Fruit fly (Drosophila melanogaster): ENCODE data around the gene Oat.

The Oat gene

dm6 chr3L:19642448-19643020, 7.1 kb downstream of the Oat start, which contains the start of gene Rnf146 (continued):
- TF ChIP-seq CG34422 (GFP tag; IDR thresholded peaks at IDR 0.05) = no peak
- TF ChIP-seq CG8478 (optimal IDR thresholded peaks at IDR 0.05) = no peak
- TF ChIP-seq dm (GFP tag; optimal IDR thresholded peaks at IDR 0.05) = no peak
- TF ChIP-seq CG14965 (GFP tag; optimal IDR thresholded peaks at IDR 0.05; ENCODE audit: borderline replicate concordance) = no peak
- no peak for TF ChIP-seq CG6854 (GFP tag; optimal IDR thresholded peaks at IDR 0.05)
- no peak for TF ChIP-seq CG11560 (tag; IDR thresholded peaks at IDR 0.05)
- no peak for TF ChIP-seq CG7839 (tag; optimal IDR thresholded peaks at IDR 0.05)
- no peak for TF ChIP-seq CG32772 (GFP tag; IDR thresholded peaks at IDR 0.05)
- TF ChIP-seq lov (optimal IDR thresholded peaks at IDR 0.05) = no peak
- TF ChIP-seq lov (GFP tag; IDR thresholded peaks at IDR 0.05) = no peak
- TF ChIP-seq chn (GFP tag; optimal IDR thresholded peaks at IDR 0.05) = no peak
- TF ChIP-seq CG4360 (GFP tag; IDR thresholded peaks at IDR 0.05) = 0 out of 2 replicates have a peak, but pooled peaks have one; percentile 43
- TF ChIP-seq CG31224 (GFP tag; IDR thresholded peaks at IDR 0.05) = no peak
- TF ChIP-seq Dip2 (GFP tag; IDR thresholded peaks at IDR 0.05) = no peak
- TF ChIP-seq ase (GFP tag; IDR thresholded peaks at IDR 0.05) = no peak
- peak; percentile 25; the same call in 1 of the 3 replicates for TF ChIP-seq ci (GFP tag; IDR thresholded peaks at IDR 0.05)
- peak; percentile 34; the same call in 1 of the 3 replicates for TF ChIP-seq CG34224 (GFP tag; IDR thresholded peaks at IDR 0.05; ENCODE audit: partially characterized antibody)
- TF ChIP-seq CG10654 (GFP tag; optimal IDR thresholded peaks at IDR 0.05) = no peak
- no peak for TF ChIP-seq CG10565 (GFP tag; optimal IDR thresholded peaks at IDR 0.05)
- no peak for TF ChIP-seq Eip74EF (GFP tag; optimal IDR thresholded peaks at IDR 0.05)
- no peak for TF ChIP-seq CG32767 (GFP tag; IDR thresholded peaks at IDR 0.05)
- TF ChIP-seq CG11504 (tag; optimal IDR thresholded peaks at IDR 0.05) = peak; percentile 57
- no peak for TF ChIP-seq CG13296 (GFP tag; optimal IDR thresholded peaks at IDR 0.05)
- no peak for TF ChIP-seq CG6175 (GFP tag; IDR thresholded peaks at IDR 0.05)
- TF ChIP-seq CG17612 (GFP tag; IDR thresholded peaks at IDR 0.05) = no peak
- TF ChIP-seq nom (GFP tag; optimal IDR thresholded peaks at IDR 0.05) = peak; percentile 16
- TF ChIP-seq CG2116 (GFP tag; optimal IDR thresholded peaks at IDR 0.05) = peak; percentile 37
- TF ChIP-seq Mrtf (GFP tag; IDR thresholded peaks at IDR 0.05) = no peak
- TF ChIP-seq CG2120 (GFP tag; optimal IDR thresholded peaks at IDR 0.05) = peak; percentile 28
- no peak for TF ChIP-seq mld (GFP tag; IDR thresholded peaks at IDR 0.05; ENCODE audit: partially characterized antibody)
- no peak for TF ChIP-seq CG12744 (GFP tag; optimal IDR thresholded peaks at IDR 0.05)
- TF ChIP-seq hb (GFP tag; IDR thresholded peaks at IDR 0.05; ENCODE audit: partially characterized antibody) = no peak
- no peak for TF ChIP-seq CG15479 (GFP tag; optimal IDR thresholded peaks at IDR 0.05)
- TF ChIP-seq ssp (GFP tag; IDR thresholded peaks at IDR 0.05) = no peak
- no peak for TF ChIP-seq Doc3 (GFP tag; IDR thresholded peaks at IDR 0.05; ENCODE audit: partially characterized antibody)
- no peak; the same call in 1 of the 2 replicates for TF ChIP-seq Rfx (GFP tag; IDR thresholded peaks at IDR 0.05)
- TF ChIP-seq CG3163 (GFP tag; optimal IDR thresholded peaks at IDR 0.05) = no peak
- no peak for TF ChIP-seq HLH3B (GFP tag; IDR thresholded peaks at IDR 0.05)
- TF ChIP-seq Ets97D (GFP tag; optimal IDR thresholded peaks at IDR 0.05) = peak; percentile 65
- no peak for TF ChIP-seq zfh1 (GFP tag; IDR thresholded peaks at IDR 0.05)
- peak; percentile 74 for TF ChIP-seq MBD-R2 (GFP tag; IDR thresholded peaks at IDR 0.05)
- TF ChIP-seq CG16815 (GFP tag; optimal IDR thresholded peaks at IDR 0.05) = no peak
- TF ChIP-seq CG3995 (GFP tag; optimal IDR thresholded peaks at IDR 0.05) = no peak
- TF ChIP-seq CG6254 (GFP tag; optimal IDR thresholded peaks at IDR 0.05) = no peak
- TF ChIP-seq Poxn (GFP tag; IDR thresholded peaks at IDR 0.05) = no peak
- TF ChIP-seq CG4424 (GFP tag; optimal IDR thresholded peaks at IDR 0.05) = no peak
- TF ChIP-seq crol (GFP tag; IDR thresholded peaks at IDR 0.05) = peak; percentile 57; the same call in 1 of the 2 replicates
- TF ChIP-seq CG13775 (GFP tag; optimal IDR thresholded peaks at IDR 0.05) = no peak
- TF ChIP-seq CG15073 (GFP tag; optimal IDR thresholded peaks at IDR 0.05) = no peak
- peak; percentile 11 for TF ChIP-seq Sry-δ (GFP tag; optimal IDR thresholded peaks at IDR 0.05)
- no peak for TF ChIP-seq ken (GFP tag; IDR thresholded peaks at IDR 0.05)
- no peak for TF ChIP-seq CG3847 (GFP tag; IDR thresholded peaks at IDR 0.05)

Measured in whole organism, embryonic.